Worm (Caenorhabditis elegans): ENCODE results near the gene F29B9.11.

Gene F29B9.11

ce11 chrIV:4674322-4674721 is 14.3 kb upstream of the F29B9.11 start:
- TF ChIP-seq nhr-77 (tag; optimal IDR thresholded peaks at IDR 0.05) (no peak), mep-1 (tag; optimal IDR thresholded peaks at IDR 0.05) (no peak)

ce11 chrIV:4673332-4673731 is 13.3 kb upstream of the F29B9.11 start:
- no peak for TF ChIP-seq mxl-2 (GFP tag; conservative IDR thresholded peaks at IDR 0.05)
- TF ChIP-seq nhr-28 (tag; optimal IDR thresholded peaks at IDR 0.05): no peak

ce11 chrIV:4669242-4669641 is 9.2 kb upstream of the F29B9.11 start, which contains the start of gene F29B9.12:
Gene F29B9.12 (plus strand): TSS chrIV:4669542.
- TF ChIP-seq lin-38 (GFP tag; IDR thresholded peaks at IDR 0.05) (no peak), rbr-2 (tag; optimal IDR thresholded peaks at IDR 0.05) (no peak), zag-1 (tag; optimal IDR thresholded peaks at IDR 0.05) (no peak), hif-1 (tag; optimal IDR thresholded peaks at IDR 0.05) (no peak), dmd-8 (GFP tag; IDR thresholded peaks at IDR 0.05) (no peak), attf-4 (tag; optimal IDR thresholded peaks at IDR 0.05) (no peak)

- no peak for TF ChIP-seq F10B5.3 (tag; optimal IDR thresholded peaks at IDR 0.05)
- no peak for TF ChIP-seq hif-1 (tag; optimal IDR thresholded peaks at IDR 0.05)
- no peak for TF ChIP-seq gei-8 (GFP tag; optimal IDR thresholded peaks at IDR 0.05)
- no peak for TF ChIP-seq ceh-20 (GFP tag; IDR thresholded peaks at IDR 0.05)
- TF ChIP-seq Y105C5A.15 (GFP tag; IDR thresholded peaks at IDR 0.05): no peak
- no peak for TF ChIP-seq arid-1 (GFP tag; conservative IDR thresholded peaks at IDR 0.05)
- no peak for TF ChIP-seq dmd-8 (GFP tag; IDR thresholded peaks at IDR 0.05)
Observed at ce11 chrIV:4667835-4668234, 7.8 kb upstream of the F29B9.11 start.

- TF ChIP-seq tra-1 (GFP tag; IDR thresholded peaks at IDR 0.05) (no peak), ceh-20 (GFP tag; IDR thresholded peaks at IDR 0.05) (0 out of 2 replicates have a peak, but pooled peaks have one; percentile 25), vab-7 (GFP tag; IDR thresholded peaks at IDR 0.05) (no peak), unc-62 (GFP tag; optimal IDR thresholded peaks at IDR 0.05 in 1 of 2) (peak in 1 of 2 experiments; percentile 77), unc-62 (tag; optimal IDR thresholded peaks at IDR 0.05) (no peak), set-16 (GFP tag; IDR thresholded peaks at IDR 0.05) (peak; percentile 79), ztf-11 (tag; optimal IDR thresholded peaks at IDR 0.05) (no peak)
Observed at ce11 chrIV:4667383-4667782, 7.4 kb upstream of the F29B9.11 start.

ce11 chrIV:4665079-4665478 is 5.1 kb upstream of the F29B9.11 start, which contains the start of gene F29B9.1:
Gene F29B9.1 (plus strand): TSS chrIV:4665379.
- TF ChIP-seq set-16 (GFP tag; IDR thresholded peaks at IDR 0.05): no peak
- no peak for TF ChIP-seq hlh-11 (tag; optimal IDR thresholded peaks at IDR 0.05)
- TF ChIP-seq duxl-1 (tag; optimal IDR thresholded peaks at IDR 0.05; ENCODE audit: poor library complexity): peak; percentile 26

- TF ChIP-seq ama-1 (optimal IDR thresholded peaks at IDR 0.05) (peak; percentile 77), F49E8.2 (tag; optimal IDR thresholded peaks at IDR 0.05; ENCODE audit: borderline replicate concordance) (peak; percentile 10), php-3 (GFP tag; IDR thresholded peaks at IDR 0.05) (no peak), daf-16 (GFP tag; optimal IDR thresholded peaks at IDR 0.05) (no peak), daf-16 (tag; optimal IDR thresholded peaks at IDR 0.05) (peak; percentile 9), dve-1 (tag; optimal IDR thresholded peaks at IDR 0.05; ENCODE audit: insufficient read depth) (peak; percentile 19), nhr-77 (tag; optimal IDR thresholded peaks at IDR 0.05) (no peak)
Observed at ce11 chrIV:4659277-4659676, 724 bp downstream of the F29B9.11 start, which contains the start of gene mrps-21. Gene mrps-21 (minus strand): TSS chrIV:4659517.

Measured in whole organism, L4 larva.